Worm (Caenorhabditis elegans) whole organism, L2 larva: ENCODE data around the gene B0546.5.

Source experiments
- aly-2 ChIP-seq: fragments of 150-350 bp; optimal IDR thresholded peaks from 2 replicates; lab custom pipeline; 2014; ENCODE audit warnings: missing biosample characterization, missing genetic modification characterization
- ama-1 ChIP-seq: fragments of 150-350 bp; optimal IDR thresholded peaks from 2 replicates; lab custom pipeline; 2018; ENCODE audit warnings: inconsistent platforms
- blmp-1 ChIP-seq: sonication (generic microtip); optimal IDR thresholded peaks from 2 replicates; lab custom pipeline; 2017; ENCODE audit warnings: missing genetic modification characterization, mild to moderate bottlenecking, missing compliant biosample characterization, antibody characterized with exemption, moderate library complexity; ENCODE audit not compliant: insufficient read depth
- ceh-16 ChIP-seq: fragments of 150-350 bp; optimal IDR thresholded peaks from 2 replicates; lab custom pipeline; 2014; ENCODE audit warnings: missing biosample characterization, missing genetic modification characterization
- egl-27 ChIP-seq: sonication (generic microtip); optimal IDR thresholded peaks from 3 replicates; lab custom pipeline; 2017; ENCODE audit warnings: missing biosample characterization, missing genetic modification reagents, missing genetic modification characterization
- fos-1 ChIP-seq: fragments of 150-350 bp; optimal IDR thresholded peaks from 2 replicates; lab custom pipeline; 2014; ENCODE audit warnings: missing biosample characterization, missing genetic modification characterization
- lin-39 ChIP-seq: fragments of 150-350 bp; optimal IDR thresholded peaks from 2 replicates; lab custom pipeline; 2014; ENCODE audit warnings: missing biosample characterization, missing genetic modification reagents, missing genetic modification characterization
- lsy-2 ChIP-seq, 2 experiments: fragments of 150-350 bp in 1 of 2; sonication (generic microtip) in 1 of 2; optimal IDR thresholded peaks; 2 replicates each; lab custom pipeline; 2014 to 2017; ENCODE audit warnings: missing biosample characterization in 2 of 2, missing genetic modification characterization in 2 of 2
- nhr-77 ChIP-seq: fragments of 150-350 bp; optimal IDR thresholded peaks from 2 replicates; lab custom pipeline; 2014; ENCODE audit warnings: missing biosample characterization, missing genetic modification characterization
- snpc-4 ChIP-seq: fragments of 150-350 bp; optimal IDR thresholded peaks from 2 replicates; lab custom pipeline; 2014; ENCODE audit warnings: missing biosample characterization, missing genetic modification characterization
- unc-39 ChIP-seq: fragments of 150-350 bp; optimal IDR thresholded peaks from 2 replicates; lab custom pipeline; 2014; ENCODE audit warnings: missing biosample characterization, missing genetic modification characterization

ce11 chrIV:3363784-3364183 is 26.1 kb downstream of the B0546.5 start:
- TF ChIP-seq lsy-2 (tag; optimal IDR thresholded peaks at IDR 0.05; lab: Kevin White, UChicago) (no peak), lin-39 (tag; lab: Kevin White, UChicago) (no peak), unc-39 (tag; lab: Kevin White, UChicago) (no peak), aly-2 (tag; lab: Kevin White, UChicago) (no peak), nhr-77 (tag; lab: Kevin White, UChicago) (no peak), egl-27 (no peak), ama-1 (lab: Kevin White, UChicago) (no peak), blmp-1 (tag; lab: Kevin White, UChicago) (no peak), ceh-16 (tag; lab: Kevin White, UChicago) (no peak), fos-1 (tag; lab: Kevin White, UChicago) (no peak), snpc-4 (tag; lab: Kevin White, UChicago) (no peak)
